Fruit fly (Drosophila melanogaster) whole organism, embryonic: ENCODE data around the gene CG10019.

Source experiments
- Antp ChIP-seq: fragments of 200-800 bp; sonication (Bioruptor generic); optimal IDR thresholded peaks from 3 replicates; lab custom pipeline; 2016; ENCODE audit warnings: missing biosample characterization, missing genetic modification characterization
- Bteb2 ChIP-seq: fragments of 200-800 bp; sonication (Bioruptor generic); optimal IDR thresholded peaks from 2 replicates; lab custom pipeline; 2016; ENCODE audit warnings: missing biosample characterization, missing genetic modification characterization
- CG10462 ChIP-seq: fragments of 200-800 bp; sonication (Bioruptor generic); optimal IDR thresholded peaks from 2 replicates; lab custom pipeline; 2016; ENCODE audit warnings: missing biosample characterization, missing genetic modification characterization
- CG10543 ChIP-seq: fragments of 200-800 bp; sonication (Bioruptor generic); optimal IDR thresholded peaks from 3 replicates; lab custom pipeline; 2017; ENCODE audit warnings: missing biosample characterization, mild to moderate bottlenecking, missing genetic modification characterization, moderate library complexity
- CG12236 ChIP-seq: fragments of 200-800 bp; sonication (Bioruptor generic); optimal IDR thresholded peaks from 2 replicates; lab custom pipeline; 2016; ENCODE audit warnings: missing biosample characterization, missing genetic modification characterization
- CG1529 ChIP-seq: fragments of 200-800 bp; sonication (Bioruptor generic); optimal IDR thresholded peaks from 3 replicates; lab custom pipeline; 2018; ENCODE audit warnings: missing biosample characterization, missing genetic modification characterization
- CG15514 ChIP-seq: fragments of 200-800 bp; sonication (Bioruptor generic); optimal IDR thresholded peaks from 3 replicates; lab custom pipeline; 2017; ENCODE audit warnings: missing biosample characterization, missing genetic modification characterization, mild to moderate bottlenecking, moderate library complexity, missing genetic modification reagents
- CG16813 ChIP-seq: fragments of 200-800 bp; sonication (Bioruptor generic); IDR thresholded peaks from 3 replicates; pipeline ENCODE4 v1.3.6; 2022; ENCODE audit warnings: missing biosample characterization, missing genetic modification characterization; ENCODE audit not compliant: partially characterized antibody
- CG18262 ChIP-seq: fragments of 200-800 bp; optimal IDR thresholded peaks from 3 replicates; lab custom pipeline; 2019; ENCODE audit warnings: missing biosample characterization, mild to moderate bottlenecking, missing genetic modification characterization, moderate library complexity
- CG18599 ChIP-seq: fragments of 200-800 bp; sonication (Bioruptor generic); optimal IDR thresholded peaks from 3 replicates; lab custom pipeline; 2017; ENCODE audit warnings: missing biosample characterization, missing genetic modification characterization, mild to moderate bottlenecking, moderate library complexity, missing genetic modification reagents
- CG2678 ChIP-seq: fragments of 200-800 bp; sonication (Bioruptor generic); optimal IDR thresholded peaks from 3 replicates; lab custom pipeline; 2019; ENCODE audit warnings: missing biosample characterization, mild to moderate bottlenecking, missing genetic modification characterization, moderate library complexity
- CG3407 ChIP-seq: fragments of 200-800 bp; sonication (Bioruptor generic); optimal IDR thresholded peaks from 2 replicates; lab custom pipeline; 2018; ENCODE audit warnings: missing biosample characterization, mild to moderate bottlenecking, missing genetic modification characterization
- CG7745 ChIP-seq: fragments of 200-800 bp; sonication (Bioruptor generic); optimal IDR thresholded peaks from 2 replicates; lab custom pipeline; 2018; ENCODE audit warnings: missing biosample characterization, mild to moderate bottlenecking, missing genetic modification characterization, moderate library complexity
- CG8089 ChIP-seq: fragments of 200-800 bp; sonication (Bioruptor generic); optimal IDR thresholded peaks from 3 replicates; lab custom pipeline; 2016; ENCODE audit warnings: missing biosample characterization, missing genetic modification characterization
- Eip74EF ChIP-seq, 2 experiments: fragments of 200-800 bp in 1 of 2; fragments of >200 bp in 1 of 2; sonication (Bioruptor generic) in 1 of 2; optimal IDR thresholded peaks; 2 replicates each; lab custom pipeline; 2017 to 2019; ENCODE audit warnings: missing biosample characterization in 2 of 2, missing genetic modification characterization in 2 of 2, mild to moderate bottlenecking in 1 of 2, moderate library complexity in 1 of 2
- Elba2 ChIP-seq: fragments of 200-800 bp; sonication (Bioruptor generic); optimal IDR thresholded peaks from 3 replicates; lab custom pipeline; 2016; ENCODE audit warnings: missing biosample characterization, missing genetic modification characterization
- Fer2 ChIP-seq: fragments of 200-800 bp; sonication (Bioruptor generic); optimal IDR thresholded peaks from 2 replicates; lab custom pipeline; 2018; ENCODE audit warnings: missing biosample characterization, mild to moderate bottlenecking, missing genetic modification characterization, moderate library complexity
- Hmr ChIP-seq: fragments of 200-800 bp; sonication (Bioruptor generic); optimal IDR thresholded peaks from 3 replicates; lab custom pipeline; 2017; ENCODE audit warnings: mild to moderate bottlenecking, missing biosample characterization, missing genetic modification reagents, missing genetic modification characterization
- Myb ChIP-seq: fragments of 200-800 bp; sonication (Bioruptor generic); optimal IDR thresholded peaks from 2 replicates; lab custom pipeline; 2016; ENCODE audit warnings: missing biosample characterization, missing genetic modification characterization
- NfI ChIP-seq: fragments of 200-800 bp; sonication (Bioruptor generic); optimal IDR thresholded peaks from 3 replicates; lab custom pipeline; 2018; ENCODE audit warnings: missing biosample characterization, mild to moderate bottlenecking, missing genetic modification characterization, moderate library complexity
- Side ChIP-seq: fragments of 200-800 bp; sonication (Bioruptor generic); optimal IDR thresholded peaks from 2 replicates; lab custom pipeline; 2016; ENCODE audit warnings: missing biosample characterization, missing genetic modification characterization
- Ssrp ChIP-seq: fragments of 200-800 bp; sonication (Bioruptor generic); optimal IDR thresholded peaks from 2 replicates; lab custom pipeline; 2018; ENCODE audit warnings: missing biosample characterization, mild to moderate bottlenecking, missing genetic modification characterization, moderate library complexity
- caup ChIP-seq: fragments of 200-800 bp; sonication (Bioruptor generic); optimal IDR thresholded peaks from 3 replicates; lab custom pipeline; 2017; ENCODE audit warnings: missing biosample characterization, mild to moderate bottlenecking, missing genetic modification characterization, moderate library complexity; ENCODE audit not compliant: severe bottlenecking
- ci ChIP-seq: fragments of 200-800 bp; sonication (Bioruptor generic); IDR thresholded peaks from 3 replicates; pipeline ENCODE4 v1.3.6; 2022; ENCODE audit warnings: missing biosample characterization, missing genetic modification characterization
- da ChIP-seq: fragments of 200-800 bp; sonication (Bioruptor generic); optimal IDR thresholded peaks from 2 replicates; lab custom pipeline; 2016; ENCODE audit warnings: missing biosample characterization, missing genetic modification characterization
- dati ChIP-seq: fragments of 200-800 bp; sonication (Bioruptor generic); IDR thresholded peaks from 2 replicates; pipeline ENCODE4 v1.3.6; 2022; ENCODE audit warnings: missing biosample characterization, missing genetic modification characterization
- dmrt11E ChIP-seq: fragments of 200-800 bp; sonication (Bioruptor generic); optimal IDR thresholded peaks from 3 replicates; lab custom pipeline; 2018; ENCODE audit warnings: missing biosample characterization, mild to moderate bottlenecking, missing genetic modification characterization, moderate library complexity
- dpn ChIP-seq, 2 experiments: fragments of 200-800 bp; sonication (Bioruptor generic); optimal IDR thresholded peaks; 3 replicates each; lab custom pipeline; 2016; ENCODE audit warnings: missing biosample characterization in 2 of 2, missing genetic modification characterization in 2 of 2
- ems ChIP-seq: fragments of 200-800 bp; sonication (Bioruptor generic); optimal IDR thresholded peaks from 3 replicates; lab custom pipeline; 2016; ENCODE audit warnings: missing biosample characterization, missing genetic modification characterization
- exex ChIP-seq: fragments of 200-800 bp; sonication (Bioruptor generic); optimal IDR thresholded peaks from 4 replicates; lab custom pipeline; 2018; ENCODE audit warnings: missing biosample characterization, mild to moderate bottlenecking, missing genetic modification characterization, moderate library complexity
- fd102C ChIP-seq: fragments of 200-800 bp; sonication (Bioruptor generic); optimal IDR thresholded peaks from 2 replicates; lab custom pipeline; 2018; ENCODE audit warnings: missing biosample characterization, mild to moderate bottlenecking, missing genetic modification characterization, moderate library complexity
- fd96Cb ChIP-seq: fragments of 200-800 bp; sonication (Bioruptor generic); optimal IDR thresholded peaks from 2 replicates; lab custom pipeline; 2018; ENCODE audit warnings: missing biosample characterization, mild to moderate bottlenecking, missing genetic modification characterization, moderate library complexity
- gem ChIP-seq: fragments of 200-800 bp; sonication (Bioruptor generic); optimal IDR thresholded peaks from 2 replicates; lab custom pipeline; 2019; ENCODE audit warnings: missing biosample characterization, mild to moderate bottlenecking, missing genetic modification characterization, moderate library complexity
- ind ChIP-seq: fragments of 200-800 bp; sonication (Bioruptor generic); optimal IDR thresholded peaks from 3 replicates; lab custom pipeline; 2016; ENCODE audit warnings: missing biosample characterization, missing genetic modification characterization
- pita ChIP-seq: fragments of 200-800 bp; sonication (Bioruptor generic); optimal IDR thresholded peaks from 2 replicates; lab custom pipeline; 2017; ENCODE audit warnings: missing biosample characterization, mild to moderate bottlenecking, missing genetic modification characterization
- pum ChIP-seq: fragments of 200-800 bp; sonication (Bioruptor generic); optimal IDR thresholded peaks from 2 replicates; lab custom pipeline; 2016; ENCODE audit warnings: missing biosample characterization, missing genetic modification characterization
- ro ChIP-seq: fragments of 200-800 bp; sonication (Bioruptor generic); IDR thresholded peaks from 2 replicates; pipeline ENCODE4 v1.3.6; 2022; ENCODE audit warnings: missing biosample characterization, missing genetic modification characterization
- run ChIP-seq: fragments of 200-800 bp; sonication (Bioruptor generic); optimal IDR thresholded peaks from 3 replicates; lab custom pipeline; 2018; ENCODE audit warnings: missing biosample characterization, mild to moderate bottlenecking, missing genetic modification characterization
- so ChIP-seq: fragments of 200-800 bp; sonication (Bioruptor generic); IDR thresholded peaks from 3 replicates; pipeline ENCODE4 v1.3.6; 2022; ENCODE audit warnings: missing biosample characterization, missing genetic modification characterization
- tgo ChIP-seq: fragments of 200-800 bp; sonication (Bioruptor generic); IDR thresholded peaks from 3 replicates; pipeline ENCODE4 v1.3.6; 2022; ENCODE audit warnings: missing biosample characterization, missing genetic modification characterization
- tll ChIP-seq, 2 experiments: fragments of 200-800 bp in 1 of 2; fragments of >200 bp in 1 of 2; sonication (Bioruptor generic) in 1 of 2; optimal IDR thresholded peaks; 2 replicates each; lab custom pipeline; 2017 to 2019; ENCODE audit warnings: missing biosample characterization in 2 of 2, missing genetic modification characterization in 2 of 2, mild to moderate bottlenecking in 1 of 2, moderate library complexity in 1 of 2
- tna ChIP-seq: fragments of 200-800 bp; sonication (Bioruptor generic); IDR thresholded peaks from 2 replicates; pipeline ENCODE4 v1.3.6; 2022; ENCODE audit warnings: missing biosample characterization, missing genetic modification characterization; ENCODE audit not compliant: partially characterized antibody
- toy ChIP-seq: fragments of 200-800 bp; sonication (Bioruptor generic); IDR thresholded peaks from 2 replicates; pipeline ENCODE4 v1.3.6; 2022; ENCODE audit warnings: missing biosample characterization, missing genetic modification characterization
- unc-4 ChIP-seq: fragments of 200-800 bp; sonication (Bioruptor generic); IDR thresholded peaks from 2 replicates; pipeline ENCODE4 v1.3.6; 2022; ENCODE audit warnings: missing biosample characterization, missing genetic modification characterization; ENCODE audit not compliant: partially characterized antibody
- unpg ChIP-seq: fragments of 200-800 bp; sonication (Bioruptor generic); optimal IDR thresholded peaks from 3 replicates; lab custom pipeline; 2018; ENCODE audit warnings: missing biosample characterization, mild to moderate bottlenecking, missing genetic modification characterization, moderate library complexity
- vnd ChIP-seq: fragments of 200-800 bp; sonication (Bioruptor generic); IDR thresholded peaks from 3 replicates; pipeline ENCODE4 v1.3.6; 2022; ENCODE audit warnings: missing biosample characterization, missing genetic modification characterization; ENCODE audit not compliant: partially characterized antibody
- wek ChIP-seq: fragments of 200-800 bp; sonication (Bioruptor generic); optimal IDR thresholded peaks from 3 replicates; lab custom pipeline; 2018; ENCODE audit warnings: missing biosample characterization, mild to moderate bottlenecking, missing genetic modification characterization, moderate library complexity
- zf30C ChIP-seq: fragments of 200-800 bp; sonication (Bioruptor generic); optimal IDR thresholded peaks from 3 replicates; lab custom pipeline; 2018; ENCODE audit warnings: missing biosample characterization, mild to moderate bottlenecking, missing genetic modification characterization

The CG10019 gene

dm6 chr2L:3802818-3803456 is 72.7 kb downstream of the CG10019 start (continued):
- TF ChIP-seq Fer2 (tag; lab: Kevin White, UChicago) (peak; percentile 65), caup (GFP tag; lab: Kevin White, UChicago) (no peak), ind (GFP tag; lab: Kevin White, UChicago) (peak; percentile 54), vnd (no peak), CG7745 (tag; lab: Kevin White, UChicago) (no peak), ems (GFP tag; lab: Kevin White, UChicago) (peak; percentile 65), dmrt11E (tag; lab: Kevin White, UChicago) (no peak), exex (tag; lab: Kevin White, UChicago) (peak; percentile 87), da (GFP tag; lab: Kevin White, UChicago) (no peak), toy (no peak), CG1529 (peak; percentile 26), NfI (GFP tag; lab: Kevin White, UChicago) (peak; percentile 71), fd96Cb (tag; lab: Kevin White, UChicago) (peak; percentile 64), ro (no peak), CG8089 (GFP tag; lab: Kevin White, UChicago) (no peak), CG15514 (peak; percentile 54), unpg (GFP tag; lab: Kevin White, UChicago) (peak; percentile 81), Eip74EF (GFP tag; optimal IDR thresholded peaks at IDR 0.05; lab: Kevin White, UChicago) (no peak), pum (GFP tag; lab: Kevin White, UChicago) (peak; percentile 25), fd102C (GFP tag; lab: Kevin White, UChicago) (no peak), run (peak; percentile 0), unc-4 (GFP tag; lab: Robert Waterston, UW) (0 out of 2 replicates have a peak, but pooled peaks have one; percentile 13), CG16813 (no peak), CG10543 (GFP tag; lab: Kevin White, UChicago) (peak; percentile 74), CG2678 (tag; lab: Kevin White, UChicago) (peak; percentile 23), Elba2 (no peak), Bteb2 (GFP tag; lab: Kevin White, UChicago) (peak; percentile 54), tna (GFP tag; lab: Robert Waterston, UW) (no peak), gem (tag; lab: Kevin White, UChicago) (peak; percentile 86), zf30C (GFP tag; lab: Kevin White, UChicago) (no peak), CG18262 (peak; percentile 24), CG3407 (GFP tag; lab: Kevin White, UChicago) (no peak), pita (GFP tag; lab: Kevin White, UChicago) (peak; percentile 31), CG10462 (peak; percentile 20), dpn (GFP tag; optimal IDR thresholded peaks at IDR 0.05; lab: Kevin White, UChicago) (peak; percentile 56 to 58), CG18599 (GFP tag; lab: Kevin White, UChicago) (peak; percentile 75), Side (GFP tag; lab: Kevin White, UChicago) (no peak), Antp (GFP tag; lab: Kevin White, UChicago) (peak; percentile 12), so (peak; percentile 41; the same call in 1 of the 3 replicates), dati (GFP tag; lab: Robert Waterston, UW) (0 out of 2 replicates have a peak, but pooled peaks have one; percentile 43), tgo (GFP tag; lab: Robert Waterston, UW) (peak; percentile 53; the same call in 2 of the 3 replicates), CG12236 (GFP tag; lab: Kevin White, UChicago) (no peak), Myb (GFP tag; lab: Kevin White, UChicago) (peak; percentile 37), wek (GFP tag; lab: Kevin White, UChicago) (no peak), ci (GFP tag; lab: Robert Waterston, UW) (peak; percentile 87), Ssrp (peak; percentile 59), tll (GFP tag; optimal IDR thresholded peaks at IDR 0.05; lab: Kevin White, UChicago) (no peak), Hmr (GFP tag; lab: Kevin White, UChicago) (peak; percentile 74)
